Fruit fly (Drosophila melanogaster) whole organism, embryonic: ENCODE measurements around the gene CG7675.

ENCODE experiments used
- Bgb ChIP-seq: fragments of 200-800 bp; sonication (Bioruptor generic); IDR thresholded peaks from 2 replicates; pipeline ENCODE4 v1.3.6; 2022; ENCODE audit warnings: missing biosample characterization, missing genetic modification characterization; ENCODE audit not compliant: partially characterized antibody
- CG10267 ChIP-seq: fragments of 200-800 bp; sonication (Bioruptor generic); optimal IDR thresholded peaks from 2 replicates; lab custom pipeline; 2018; ENCODE audit warnings: missing biosample characterization, mild to moderate bottlenecking, missing genetic modification characterization, moderate library complexity
- CG13775 ChIP-seq: fragments of 200-800 bp; sonication (Bioruptor generic); optimal IDR thresholded peaks from 3 replicates; lab custom pipeline; 2017; ENCODE audit warnings: missing biosample characterization, mild to moderate bottlenecking, missing genetic modification characterization
- CG14441 ChIP-seq: fragments of 200-800 bp; sonication (Bioruptor generic); IDR thresholded peaks from 2 replicates; pipeline ENCODE4 v1.3.6; 2022; ENCODE audit warnings: missing biosample characterization, missing genetic modification characterization
- CG14860 ChIP-seq: fragments of 200-800 bp; sonication (Bioruptor generic); IDR thresholded peaks from 3 replicates; pipeline ENCODE4 v1.3.6; 2022; ENCODE audit warnings: missing biosample characterization, missing genetic modification characterization; ENCODE audit not compliant: partially characterized antibody
- CG17802 ChIP-seq: fragments of 200-800 bp; sonication (Bioruptor generic); optimal IDR thresholded peaks from 2 replicates; lab custom pipeline; 2018; ENCODE audit warnings: missing biosample characterization, mild to moderate bottlenecking, missing genetic modification characterization, moderate library complexity
- CG18619 ChIP-seq: fragments of 200-800 bp; sonication (Bioruptor generic); optimal IDR thresholded peaks from 3 replicates; lab custom pipeline; 2017; ENCODE audit warnings: missing biosample characterization, mild to moderate bottlenecking, missing genetic modification characterization
- CG2678 ChIP-seq: fragments of 200-800 bp; sonication (Bioruptor generic); optimal IDR thresholded peaks from 3 replicates; lab custom pipeline; 2019; ENCODE audit warnings: missing biosample characterization, mild to moderate bottlenecking, missing genetic modification characterization, moderate library complexity
- CG3407 ChIP-seq: fragments of 200-800 bp; sonication (Bioruptor generic); optimal IDR thresholded peaks from 2 replicates; lab custom pipeline; 2018; ENCODE audit warnings: missing biosample characterization, mild to moderate bottlenecking, missing genetic modification characterization
- CG43689 ChIP-seq: fragments of 200-800 bp; sonication (Bioruptor generic); IDR thresholded peaks from 2 replicates; pipeline ENCODE4 v1.3.6; 2022; ENCODE audit warnings: missing biosample characterization, missing genetic modification characterization
- CG4730 ChIP-seq: fragments of 200-800 bp; sonication (Bioruptor generic); IDR thresholded peaks from 2 replicates; pipeline ENCODE4 v1.3.6; 2022; ENCODE audit warnings: missing biosample characterization, missing genetic modification characterization
- CG5953 ChIP-seq: fragments of 200-800 bp; sonication (Bioruptor generic); IDR thresholded peaks from 2 replicates; pipeline ENCODE4 v1.3.6; 2022; ENCODE audit warnings: missing biosample characterization, missing genetic modification characterization
- CG6683 ChIP-seq: fragments of 200-800 bp; sonication (Bioruptor generic); optimal IDR thresholded peaks from 2 replicates; lab custom pipeline; 2017; ENCODE audit warnings: missing biosample characterization, mild to moderate bottlenecking, missing genetic modification characterization, missing genetic modification reagents
- CG7556 ChIP-seq: fragments of 200-800 bp; sonication (Bioruptor generic); optimal IDR thresholded peaks from 2 replicates; lab custom pipeline; 2017; ENCODE audit warnings: missing biosample characterization, mild to moderate bottlenecking, missing genetic modification characterization
- CG8290 ChIP-seq, 3 experiments: fragments of 200-800 bp; sonication (Bioruptor generic); optimal IDR thresholded peaks; 2 replicates each; lab custom pipeline; 2016 to 2019; ENCODE audit warnings: missing biosample characterization in 3 of 3, missing genetic modification characterization in 3 of 3, mild to moderate bottlenecking in 2 of 3, moderate library complexity in 1 of 3
- CkIIα-i1 ChIP-seq: fragments of 200-800 bp; sonication (Bioruptor generic); IDR thresholded peaks from 2 replicates; pipeline ENCODE4 v1.3.6; 2022; ENCODE audit warnings: missing biosample characterization, missing genetic modification characterization
- D ChIP-seq, 2 experiments: fragments of 200-800 bp in 1 of 2; fragments of >200 bp in 1 of 2; sonication (Bioruptor generic) in 1 of 2; optimal IDR thresholded peaks; 2 replicates in 1 of 2; 3 replicates in 1 of 2; lab custom pipeline; 2017; ENCODE audit warnings: mild to moderate bottlenecking in 1 of 2, missing biosample characterization in 1 of 2, missing genetic modification characterization in 1 of 2, missing genetic modification reagents in 1 of 2
- Dip3 ChIP-seq: fragments of 200-800 bp; sonication (Bioruptor generic); optimal IDR thresholded peaks from 3 replicates; lab custom pipeline; 2016; ENCODE audit warnings: missing biosample characterization, missing genetic modification characterization
- Dp ChIP-seq: fragments of 200-800 bp; sonication (Bioruptor generic); optimal IDR thresholded peaks from 2 replicates; lab custom pipeline; 2018; ENCODE audit warnings: missing biosample characterization, mild to moderate bottlenecking, missing genetic modification characterization, moderate library complexity
- Ets65A ChIP-seq: fragments of 200-800 bp; sonication (Bioruptor generic); peaks from one replicate; lab custom pipeline; 2016; ENCODE audit warnings: missing biosample characterization, missing genetic modification characterization
- HLHmδ ChIP-seq: fragments of 200-800 bp; sonication (Bioruptor generic); optimal IDR thresholded peaks from 2 replicates; lab custom pipeline; 2018; ENCODE audit warnings: missing biosample characterization, mild to moderate bottlenecking, missing genetic modification characterization, moderate library complexity
- Hey ChIP-seq: fragments of 200-800 bp; sonication (Bioruptor generic); optimal IDR thresholded peaks from 3 replicates; lab custom pipeline; 2018; ENCODE audit warnings: missing biosample characterization, mild to moderate bottlenecking, missing genetic modification characterization
- Jarid2 ChIP-seq: fragments of 200-800 bp; sonication (Bioruptor generic); optimal IDR thresholded peaks from 3 replicates; lab custom pipeline; 2017; ENCODE audit warnings: mild to moderate bottlenecking, missing biosample characterization, missing genetic modification reagents, missing genetic modification characterization
- Lim3 ChIP-seq: fragments of 200-800 bp; sonication (Bioruptor generic); IDR thresholded peaks from 2 replicates; pipeline ENCODE4 v1.3.6; 2022; ENCODE audit warnings: missing biosample characterization, missing genetic modification characterization
- Lpt ChIP-seq: fragments of >200 bp; optimal IDR thresholded peaks from 2 replicates; lab custom pipeline; 2018; ENCODE audit warnings: missing biosample characterization, missing genetic modification characterization
- NK7.1 ChIP-seq: fragments of 200-800 bp; sonication (Bioruptor generic); optimal IDR thresholded peaks from 3 replicates; lab custom pipeline; 2016; ENCODE audit warnings: missing biosample characterization, missing genetic modification characterization
- Nf-YA ChIP-seq: fragments of 200-800 bp; sonication (Bioruptor generic); IDR thresholded peaks from 2 replicates; pipeline ENCODE4 v1.3.6; 2022; ENCODE audit warnings: missing biosample characterization, missing genetic modification characterization
- Rfx ChIP-seq: fragments of 200-800 bp; sonication (Bioruptor generic); IDR thresholded peaks from 2 replicates; pipeline ENCODE4 v1.3.6; 2022; ENCODE audit warnings: missing biosample characterization, missing genetic modification characterization
- Stat92E ChIP-seq, 3 experiments: fragments of >200 bp in 2 of 3; fragments of 200-800 bp in 1 of 3; sonication (Bioruptor generic) in 1 of 3; optimal IDR thresholded peaks; 2 replicates each; lab custom pipeline; 2017 to 2019; ENCODE audit warnings: missing biosample characterization in 3 of 3, missing genetic modification characterization in 3 of 3, mild to moderate bottlenecking in 1 of 3, moderate library complexity in 1 of 3
- Vsx1 ChIP-seq: fragments of 200-800 bp; sonication (Bioruptor generic); optimal IDR thresholded peaks from 2 replicates; lab custom pipeline; 2017; ENCODE audit warnings: missing biosample characterization, mild to moderate bottlenecking, missing genetic modification characterization, missing genetic modification reagents
- Xbp1 ChIP-seq: fragments of 200-800 bp; sonication (Bioruptor generic); optimal IDR thresholded peaks from 3 replicates; lab custom pipeline; 2016; ENCODE audit warnings: missing biosample characterization, mild to moderate bottlenecking, missing genetic modification characterization
- amos ChIP-seq: fragments of 200-800 bp; sonication (Bioruptor generic); IDR thresholded peaks from 2 replicates; pipeline ENCODE4 v1.3.6; 2022; ENCODE audit warnings: missing biosample characterization, missing genetic modification characterization; ENCODE audit not compliant: partially characterized antibody
- cg ChIP-seq: fragments of 200-800 bp; sonication (Bioruptor generic); optimal IDR thresholded peaks from 3 replicates; lab custom pipeline; 2019; ENCODE audit warnings: missing biosample characterization, mild to moderate bottlenecking, missing genetic modification characterization, moderate library complexity
- cwo ChIP-seq: fragments of 200-800 bp; sonication (Bioruptor generic); optimal IDR thresholded peaks from 3 replicates; lab custom pipeline; 2017; ENCODE audit warnings: missing biosample characterization, missing genetic modification characterization, mild to moderate bottlenecking, moderate library complexity, missing genetic modification reagents
- eyg ChIP-seq: fragments of 200-800 bp; sonication (Bioruptor generic); optimal IDR thresholded peaks from 3 replicates; lab custom pipeline; 2016; ENCODE audit warnings: missing biosample characterization, missing genetic modification characterization
- gcm2 ChIP-seq: fragments of 200-800 bp; sonication (Bioruptor generic); optimal IDR thresholded peaks from 2 replicates; lab custom pipeline; 2016; ENCODE audit warnings: missing biosample characterization, missing genetic modification characterization
- grn ChIP-seq: fragments of 200-800 bp; sonication (Bioruptor generic); optimal IDR thresholded peaks from 3 replicates; lab custom pipeline; 2017; ENCODE audit warnings: missing biosample characterization, missing genetic modification characterization
- hbn ChIP-seq: fragments of 200-800 bp; sonication (Bioruptor generic); IDR thresholded peaks from 2 replicates; pipeline ENCODE4 v1.3.6; 2022; ENCODE audit warnings: missing biosample characterization, missing genetic modification characterization; ENCODE audit not compliant: partially characterized antibody
- hkb ChIP-seq, 2 experiments: fragments of 200-800 bp in 1 of 2; fragments of >200 bp in 1 of 2; sonication (Bioruptor generic) in 1 of 2; IDR thresholded peaks in 1 of 2; optimal IDR thresholded peaks in 1 of 2; 2 replicates each; pipeline versions ENCODE4 v1.3.6 to Lab custom; 2017 to 2022; ENCODE audit warnings: missing biosample characterization in 1 of 2, missing genetic modification characterization in 1 of 2
- inv ChIP-seq: fragments of 200-800 bp; sonication (Bioruptor generic); IDR thresholded peaks from 2 replicates; pipeline ENCODE4 v1.3.6; 2022; ENCODE audit warnings: missing biosample characterization, missing genetic modification characterization; ENCODE audit not compliant: partially characterized antibody
- kay ChIP-seq: fragments of 200-800 bp; sonication (Bioruptor generic); optimal IDR thresholded peaks from 2 replicates; lab custom pipeline; 2016; ENCODE audit warnings: missing biosample characterization, missing genetic modification characterization
- mld ChIP-seq: fragments of 200-800 bp; sonication (Bioruptor generic); IDR thresholded peaks from 3 replicates; pipeline ENCODE4 v1.3.6; 2022; ENCODE audit warnings: missing biosample characterization, missing genetic modification characterization; ENCODE audit not compliant: partially characterized antibody
- org-1 ChIP-seq: fragments of 200-800 bp; sonication (Bioruptor generic); optimal IDR thresholded peaks from 2 replicates; lab custom pipeline; 2017; ENCODE audit warnings: missing biosample characterization, missing genetic modification characterization
- pzg ChIP-seq: fragments of 200-800 bp; sonication (Bioruptor generic); optimal IDR thresholded peaks from 3 replicates; lab custom pipeline; 2018; ENCODE audit warnings: missing biosample characterization, mild to moderate bottlenecking, missing genetic modification characterization, moderate library complexity
- run ChIP-seq: fragments of 200-800 bp; sonication (Bioruptor generic); optimal IDR thresholded peaks from 3 replicates; lab custom pipeline; 2018; ENCODE audit warnings: missing biosample characterization, mild to moderate bottlenecking, missing genetic modification characterization
- ttk ChIP-seq: fragments of 200-800 bp; sonication (Bioruptor generic); IDR thresholded peaks from 2 replicates; pipeline ENCODE4 v2.1.2; 2022; ENCODE audit warnings: missing biosample characterization, missing genetic modification characterization

CG7675 gene

dm6 chr3R:18396801-18397604, 16.0 kb upstream of the CG7675 start, which contains the start of gene Vti1b (continued):
- TF ChIP-seq CkIIα-i1: peak; percentile 68; the same call in 1 of the 2 replicates
- peak; percentile 82 for TF ChIP-seq kay
- TF ChIP-seq hbn (GFP tag; lab: Robert Waterston, UW): 0 out of 2 replicates have a peak, but pooled peaks have one; percentile 35
- TF ChIP-seq Jarid2 (GFP tag; lab: Kevin White, UChicago): peak; percentile 51
- peak; percentile 53 for TF ChIP-seq CG8290 (GFP tag; optimal IDR thresholded peaks at IDR 0.05; lab: Kevin White, UChicago)
- TF ChIP-seq CG8290 (tag; optimal IDR thresholded peaks at IDR 0.05; lab: Kevin White, UChicago): peak; percentile 45 to 81
- peak; percentile 91 for TF ChIP-seq CG5953 (GFP tag; lab: Robert Waterston, UW)
- TF ChIP-seq hkb (optimal IDR thresholded peaks at IDR 0.05; lab: Kevin White, UChicago): no peak
- TF ChIP-seq hkb (GFP tag; IDR thresholded peaks at IDR 0.05; lab: Robert Waterston, UW): peak; percentile 91
- TF ChIP-seq Stat92E (GFP tag; optimal IDR thresholded peaks at IDR 0.05; lab: Kevin White, UChicago): peak in 1 of 3 experiments; percentile 89
- TF ChIP-seq CG14860 (GFP tag; lab: Robert Waterston, UW): no peak
- TF ChIP-seq CG13775: peak; percentile 88
- peak; percentile 90 for TF ChIP-seq cg (GFP tag; lab: Kevin White, UChicago)
- peak; percentile 72 for TF ChIP-seq eyg (GFP tag; lab: Kevin White, UChicago)
- peak; percentile 92 for TF ChIP-seq ttk
- peak; percentile 96 for TF ChIP-seq Xbp1 (GFP tag; lab: Kevin White, UChicago)
- TF ChIP-seq amos (GFP tag; lab: Robert Waterston, UW): no peak
- no peak for TF ChIP-seq mld (GFP tag; lab: Robert Waterston, UW)
- peak; percentile 15 for TF ChIP-seq D (optimal IDR thresholded peaks at IDR 0.05; lab: Kevin White, UChicago)
- peak; percentile 94 for TF ChIP-seq D (GFP tag; optimal IDR thresholded peaks at IDR 0.05; lab: Kevin White, UChicago)
- TF ChIP-seq Ets65A (GFP tag; lab: Kevin White, UChicago): peak; percentile 99
- TF ChIP-seq CG43689 (GFP tag; lab: Robert Waterston, UW): peak; percentile 69
- peak; percentile 87 for TF ChIP-seq Vsx1
- peak; percentile 88 for TF ChIP-seq Lim3
- TF ChIP-seq run (tag; lab: Kevin White, UChicago): peak; percentile 77
- peak; percentile 92 for TF ChIP-seq Rfx (GFP tag; lab: Robert Waterston, UW)
- peak; percentile 90 for TF ChIP-seq CG3407
- TF ChIP-seq NK7.1 (GFP tag; lab: Kevin White, UChicago): peak; percentile 83
- TF ChIP-seq CG6683 (GFP tag; lab: Kevin White, UChicago): peak; percentile 85
- TF ChIP-seq grn (GFP tag; lab: Kevin White, UChicago): peak; percentile 90
- TF ChIP-seq Dp (GFP tag; lab: Kevin White, UChicago): no peak
- peak; percentile 92 for TF ChIP-seq Dip3 (GFP tag; lab: Kevin White, UChicago)
- TF ChIP-seq Bgb (GFP tag; lab: Robert Waterston, UW): 0 out of 2 replicates have a peak, but pooled peaks have one; percentile 17
- peak; percentile 90 for TF ChIP-seq CG18619 (GFP tag; lab: Kevin White, UChicago)
- peak; percentile 93 for TF ChIP-seq CG7556 (GFP tag; lab: Kevin White, UChicago)
- TF ChIP-seq CG17802 (tag; lab: Kevin White, UChicago): peak; percentile 86
- TF ChIP-seq Lpt (GFP tag; lab: Kevin White, UChicago): no peak
- TF ChIP-seq Hey (tag; lab: Kevin White, UChicago): peak; percentile 0
- TF ChIP-seq gcm2 (GFP tag; lab: Kevin White, UChicago): peak; percentile 91
- TF ChIP-seq cwo (GFP tag; lab: Kevin White, UChicago): peak; percentile 95
- peak; percentile 5 for TF ChIP-seq pzg (GFP tag; lab: Kevin White, UChicago)
- TF ChIP-seq Nf-YA (GFP tag; lab: Robert Waterston, UW): peak; percentile 90
- peak; percentile 90 for TF ChIP-seq CG10267
- TF ChIP-seq CG4730 (GFP tag; lab: Robert Waterston, UW): peak; percentile 92
- TF ChIP-seq org-1: peak; percentile 90
- TF ChIP-seq CG2678 (tag; lab: Kevin White, UChicago): peak; percentile 96
- peak; percentile 94 for TF ChIP-seq CG14441 (GFP tag; lab: Robert Waterston, UW)
- TF ChIP-seq HLHmδ: peak; percentile 62
- TF ChIP-seq inv: no peak
